Fruit fly (Drosophila melanogaster) whole organism, embryonic: Measurements from ENCODE around the gene BckdhA.
A peak's percentile ranks its signal among the peaks of the same experiment; 100 is the strongest.

ENCODE experiments used
- Atf-2 ChIP-seq: fragments of 200-800 bp; sonication (Bioruptor generic); optimal IDR thresholded peaks from 2 replicates; lab custom pipeline; 2016; ENCODE audit warnings: missing biosample characterization, missing genetic modification characterization
- CG10209 ChIP-seq: fragments of 200-800 bp; sonication (Bioruptor generic); optimal IDR thresholded peaks from 3 replicates; lab custom pipeline; 2017; ENCODE audit warnings: missing biosample characterization, mild to moderate bottlenecking, missing genetic modification characterization, missing genetic modification reagents
- CG11093 ChIP-seq: fragments of 200-800 bp; sonication (Bioruptor generic); IDR thresholded peaks from 3 replicates; pipeline ENCODE4 v1.3.6; 2022; ENCODE audit warnings: missing biosample characterization, missing genetic modification characterization
- CG11398 ChIP-seq: fragments of 200-800 bp; sonication (Bioruptor generic); optimal IDR thresholded peaks from 2 replicates; lab custom pipeline; 2016; ENCODE audit warnings: missing biosample characterization, missing genetic modification characterization
- CG11723 ChIP-seq: fragments of 200-800 bp; sonication (Bioruptor generic); optimal IDR thresholded peaks from 2 replicates; lab custom pipeline; 2017; ENCODE audit warnings: missing biosample characterization, mild to moderate bottlenecking, missing genetic modification characterization
- CG12155 ChIP-seq: fragments of 200-800 bp; sonication (Bioruptor generic); optimal IDR thresholded peaks from 3 replicates; lab custom pipeline; 2016; ENCODE audit warnings: missing biosample characterization, missing genetic modification characterization
- CG12236 ChIP-seq: fragments of 200-800 bp; sonication (Bioruptor generic); optimal IDR thresholded peaks from 2 replicates; lab custom pipeline; 2016; ENCODE audit warnings: missing biosample characterization, missing genetic modification characterization
- CG12391 ChIP-seq: fragments of 200-800 bp; sonication (Bioruptor generic); optimal IDR thresholded peaks from 3 replicates; lab custom pipeline; 2018; ENCODE audit warnings: missing biosample characterization, mild to moderate bottlenecking, missing genetic modification characterization, moderate library complexity
- CG13123 ChIP-seq: fragments of 200-800 bp; sonication (Bioruptor generic); optimal IDR thresholded peaks from 2 replicates; lab custom pipeline; 2016; ENCODE audit warnings: missing biosample characterization, missing genetic modification characterization
- CG14860 ChIP-seq: fragments of 200-800 bp; sonication (Bioruptor generic); IDR thresholded peaks from 3 replicates; pipeline ENCODE4 v1.3.6; 2022; ENCODE audit warnings: missing biosample characterization, missing genetic modification characterization; ENCODE audit not compliant: partially characterized antibody
- CG14965 ChIP-seq: fragments of 200-800 bp; sonication (Bioruptor generic); optimal IDR thresholded peaks from 2 replicates; lab custom pipeline; 2016; ENCODE audit warnings: missing biosample characterization, missing genetic modification characterization, borderline replicate concordance
- CG1602 ChIP-seq: fragments of 200-800 bp; sonication (Bioruptor generic); optimal IDR thresholded peaks from 3 replicates; lab custom pipeline; 2016; ENCODE audit warnings: missing biosample characterization, missing genetic modification characterization
- CG18476 ChIP-seq: fragments of 200-800 bp; sonication (Bioruptor generic); optimal IDR thresholded peaks from 2 replicates; lab custom pipeline; 2016; ENCODE audit warnings: missing biosample characterization, mild to moderate bottlenecking, missing genetic modification characterization
- CG2120 ChIP-seq: fragments of 200-800 bp; sonication (Bioruptor generic); optimal IDR thresholded peaks from 3 replicates; lab custom pipeline; 2016; ENCODE audit warnings: missing biosample characterization, missing genetic modification characterization
- CG2202 ChIP-seq: fragments of 200-800 bp; sonication (Bioruptor generic); optimal IDR thresholded peaks from 2 replicates; lab custom pipeline; 2018; ENCODE audit warnings: missing biosample characterization, mild to moderate bottlenecking, missing genetic modification characterization
- CG2712 ChIP-seq: fragments of 200-800 bp; optimal IDR thresholded peaks from 3 replicates; lab custom pipeline; 2019; ENCODE audit warnings: missing biosample characterization, mild to moderate bottlenecking, missing genetic modification characterization, moderate library complexity
- CG33213 ChIP-seq: fragments of 200-800 bp; sonication (Bioruptor generic); optimal IDR thresholded peaks from 3 replicates; lab custom pipeline; 2016; ENCODE audit warnings: missing biosample characterization, missing genetic modification characterization
- CG33557 ChIP-seq: fragments of 200-800 bp; sonication (Bioruptor generic); optimal IDR thresholded peaks from 2 replicates; lab custom pipeline; 2019; ENCODE audit warnings: missing biosample characterization, mild to moderate bottlenecking, missing genetic modification characterization, moderate library complexity
- CG4282 ChIP-seq: fragments of 200-800 bp; sonication (Bioruptor generic); optimal IDR thresholded peaks from 2 replicates; lab custom pipeline; 2016; ENCODE audit warnings: missing biosample characterization, missing genetic modification characterization
- CG6272 ChIP-seq: fragments of 200-800 bp; sonication (Bioruptor generic); IDR thresholded peaks from 2 replicates; pipeline ENCODE4 v1.3.6; 2022; ENCODE audit warnings: missing biosample characterization, missing genetic modification characterization
- CG7987 ChIP-seq: fragments of 200-800 bp; sonication (Bioruptor generic); optimal IDR thresholded peaks from 2 replicates; lab custom pipeline; 2018; ENCODE audit warnings: missing biosample characterization, mild to moderate bottlenecking, missing genetic modification characterization, moderate library complexity
- Camta ChIP-seq: fragments of 200-800 bp; sonication (Bioruptor generic); optimal IDR thresholded peaks from 2 replicates; lab custom pipeline; 2016; ENCODE audit warnings: missing biosample characterization, missing genetic modification characterization
- Dbx ChIP-seq: fragments of 200-800 bp; sonication (Bioruptor generic); IDR thresholded peaks from 3 replicates; pipeline ENCODE4 v1.3.6; 2022; ENCODE audit warnings: missing biosample characterization, missing genetic modification characterization
- Dip3 ChIP-seq: fragments of 200-800 bp; sonication (Bioruptor generic); optimal IDR thresholded peaks from 3 replicates; lab custom pipeline; 2016; ENCODE audit warnings: missing biosample characterization, missing genetic modification characterization
- Eip74EF ChIP-seq, 2 experiments: fragments of 200-800 bp in 1 of 2; fragments of >200 bp in 1 of 2; sonication (Bioruptor generic) in 1 of 2; optimal IDR thresholded peaks; 2 replicates each; lab custom pipeline; 2017 to 2019; ENCODE audit warnings: missing biosample characterization in 2 of 2, missing genetic modification characterization in 2 of 2, mild to moderate bottlenecking in 1 of 2, moderate library complexity in 1 of 2
- Fer2 ChIP-seq: fragments of 200-800 bp; sonication (Bioruptor generic); optimal IDR thresholded peaks from 2 replicates; lab custom pipeline; 2018; ENCODE audit warnings: missing biosample characterization, mild to moderate bottlenecking, missing genetic modification characterization, moderate library complexity
- Hr3 ChIP-seq: fragments of 200-800 bp; sonication (Bioruptor generic); optimal IDR thresholded peaks from 3 replicates; lab custom pipeline; 2016; ENCODE audit warnings: missing biosample characterization, missing genetic modification characterization
- Hr51 ChIP-seq, 2 experiments: fragments of 200-800 bp; sonication (Bioruptor generic); optimal IDR thresholded peaks; 2 replicates in 1 of 2; 3 replicates in 1 of 2; lab custom pipeline; 2016 to 2018; ENCODE audit warnings: missing biosample characterization in 2 of 2, missing genetic modification characterization in 2 of 2, mild to moderate bottlenecking in 1 of 2, moderate library complexity in 1 of 2
- Mad ChIP-seq: fragments of 200-800 bp; sonication (Bioruptor generic); optimal IDR thresholded peaks from 2 replicates; lab custom pipeline; 2016; ENCODE audit warnings: missing biosample characterization, missing genetic modification characterization
- Mes4 ChIP-seq: fragments of 200-800 bp; sonication (Bioruptor generic); optimal IDR thresholded peaks from 2 replicates; lab custom pipeline; 2016; ENCODE audit warnings: missing biosample characterization, missing genetic modification characterization
- Myb ChIP-seq: fragments of 200-800 bp; sonication (Bioruptor generic); optimal IDR thresholded peaks from 2 replicates; lab custom pipeline; 2016; ENCODE audit warnings: missing biosample characterization, missing genetic modification characterization
- PHDP ChIP-seq: fragments of 200-800 bp; sonication (Bioruptor generic); optimal IDR thresholded peaks from 3 replicates; lab custom pipeline; 2018; ENCODE audit warnings: missing biosample characterization, mild to moderate bottlenecking, missing genetic modification characterization, moderate library complexity
- Side ChIP-seq: fragments of 200-800 bp; sonication (Bioruptor generic); optimal IDR thresholded peaks from 2 replicates; lab custom pipeline; 2016; ENCODE audit warnings: missing biosample characterization, missing genetic modification characterization
- Sin3A ChIP-seq: fragments of >200 bp; optimal IDR thresholded peaks from 2 replicates; lab custom pipeline; 2018
- Taf1 ChIP-seq: fragments of 200-800 bp; sonication (Bioruptor generic); IDR thresholded peaks from 2 replicates; pipeline ENCODE4 v1.3.6; 2022; ENCODE audit warnings: missing biosample characterization, missing genetic modification characterization
- Trl ChIP-seq, 3 experiments: fragments of >200 bp in 2 of 3; fragments of 200-800 bp in 1 of 3; sonication (Bioruptor generic) in 1 of 3; optimal IDR thresholded peaks; 2 replicates in 1 of 3; 3 replicates in 2 of 3; lab custom pipeline; 2016 to 2017; ENCODE audit warnings: missing biosample characterization in 1 of 3, missing genetic modification characterization in 1 of 3
- br ChIP-seq: fragments of >200 bp; optimal IDR thresholded peaks from 2 replicates; lab custom pipeline; 2017
- chif ChIP-seq, 2 experiments: fragments of 200-800 bp; sonication (Bioruptor generic); optimal IDR thresholded peaks; 3 replicates each; lab custom pipeline; 2016; ENCODE audit warnings: missing biosample characterization in 2 of 2, missing genetic modification characterization in 2 of 2
- crc ChIP-seq: fragments of 200-800 bp; sonication (Bioruptor generic); optimal IDR thresholded peaks from 2 replicates; lab custom pipeline; 2016; ENCODE audit warnings: missing biosample characterization, missing genetic modification characterization
- emc ChIP-seq: fragments of 200-800 bp; sonication (Bioruptor generic); optimal IDR thresholded peaks from 2 replicates; lab custom pipeline; 2016; ENCODE audit warnings: missing biosample characterization, missing genetic modification characterization
- en ChIP-seq: fragments of 200-800 bp; sonication (Bioruptor generic); optimal IDR thresholded peaks from 2 replicates; lab custom pipeline; 2016; ENCODE audit warnings: missing biosample characterization, missing genetic modification characterization
- gfzf ChIP-seq: fragments of 200-800 bp; sonication (Bioruptor generic); optimal IDR thresholded peaks from 2 replicates; lab custom pipeline; 2016; ENCODE audit warnings: missing biosample characterization, mild to moderate bottlenecking, missing genetic modification characterization, moderate library complexity
- grn ChIP-seq: fragments of 200-800 bp; sonication (Bioruptor generic); optimal IDR thresholded peaks from 3 replicates; lab custom pipeline; 2017; ENCODE audit warnings: missing biosample characterization, missing genetic modification characterization
- lbe ChIP-seq: fragments of 200-800 bp; sonication (Bioruptor generic); optimal IDR thresholded peaks from 2 replicates; lab custom pipeline; 2016; ENCODE audit warnings: missing biosample characterization, mild to moderate bottlenecking, missing genetic modification characterization
- mirr ChIP-seq: fragments of 200-800 bp; sonication (Bioruptor generic); optimal IDR thresholded peaks from 3 replicates; lab custom pipeline; 2018; ENCODE audit warnings: missing biosample characterization, mild to moderate bottlenecking, missing genetic modification characterization
- onecut ChIP-seq: fragments of 200-800 bp; sonication (Bioruptor generic); IDR thresholded peaks from 2 replicates; pipeline ENCODE4 v1.3.6; 2022; ENCODE audit warnings: missing biosample characterization, missing genetic modification characterization
- pum ChIP-seq: fragments of 200-800 bp; sonication (Bioruptor generic); optimal IDR thresholded peaks from 2 replicates; lab custom pipeline; 2016; ENCODE audit warnings: missing biosample characterization, missing genetic modification characterization
- slou ChIP-seq: fragments of 200-800 bp; sonication (Bioruptor generic); optimal IDR thresholded peaks from 3 replicates; lab custom pipeline; 2016; ENCODE audit warnings: missing biosample characterization, missing genetic modification characterization
- slp2 ChIP-seq: fragments of 200-800 bp; sonication (Bioruptor generic); optimal IDR thresholded peaks from 2 replicates; lab custom pipeline; 2016; ENCODE audit warnings: missing biosample characterization, missing genetic modification characterization
- sqz ChIP-seq: fragments of 200-800 bp; sonication (Bioruptor generic); optimal IDR thresholded peaks from 3 replicates; lab custom pipeline; 2018; ENCODE audit warnings: missing biosample characterization, mild to moderate bottlenecking, missing genetic modification characterization
- vfl ChIP-seq: fragments of 200-800 bp; sonication (Bioruptor generic); optimal IDR thresholded peaks from 2 replicates; lab custom pipeline; 2016; ENCODE audit warnings: missing biosample characterization, missing genetic modification characterization

BckdhA gene

DNA sequence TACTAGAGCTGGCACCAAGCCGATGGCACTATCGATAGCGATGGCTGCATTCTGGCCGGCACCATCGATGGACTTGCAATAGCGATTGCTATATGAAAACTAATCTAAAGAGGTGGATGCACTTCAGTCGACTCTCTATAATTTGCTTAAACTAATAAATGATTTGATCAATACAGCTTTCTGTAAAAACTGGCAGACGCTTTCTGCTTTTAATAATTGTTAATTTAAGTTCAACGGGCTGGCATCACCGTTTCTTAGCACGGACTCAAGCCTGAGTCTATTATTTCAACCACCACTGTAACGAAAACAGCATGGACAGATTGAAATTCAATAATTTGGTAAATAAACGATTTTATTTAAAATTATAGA is 42.5 kb upstream of the BckdhA start, which contains the start of the genes Ras85D and Rlb1 (continued):
- TF ChIP-seq pum (GFP tag; lab: Kevin White, UChicago) (peak; percentile 77), grn (GFP tag; lab: Kevin White, UChicago) (peak; percentile 63), CG2120 (peak; percentile 89), PHDP (tag; lab: Kevin White, UChicago) (peak; percentile 56), Camta (GFP tag; lab: Kevin White, UChicago) (peak; percentile 74), sqz (GFP tag; lab: Kevin White, UChicago) (no peak), chif (GFP tag; optimal IDR thresholded peaks at IDR 0.05; lab: Kevin White, UChicago) (peak; percentile 72 to 74), Hr3 (GFP tag; lab: Kevin White, UChicago) (peak; percentile 74), emc (peak; percentile 37), CG18476 (GFP tag; lab: Kevin White, UChicago) (peak; percentile 69), Dip3 (GFP tag; lab: Kevin White, UChicago) (peak; percentile 73), CG13123 (peak; percentile 42), Trl (optimal IDR thresholded peaks at IDR 0.05; lab: Kevin White, UChicago) (no peak), Trl (GFP tag; optimal IDR thresholded peaks at IDR 0.05; lab: Kevin White, UChicago) (peak; percentile 73), Mes4 (GFP tag; lab: Kevin White, UChicago) (peak; percentile 51), CG14965 (no peak), CG1602 (GFP tag; lab: Kevin White, UChicago) (peak; percentile 68), CG12236 (GFP tag; lab: Kevin White, UChicago) (peak; percentile 50), CG11398 (peak; percentile 38), Eip74EF (GFP tag; optimal IDR thresholded peaks at IDR 0.05; lab: Kevin White, UChicago) (no peak), br (lab: Kevin White, UChicago) (no peak), CG12391 (tag; lab: Kevin White, UChicago) (peak; percentile 80), vfl (GFP tag; lab: Kevin White, UChicago) (peak; percentile 63), onecut (GFP tag; lab: Robert Waterston, UW) (peak; percentile 29; the same call in 1 of the 2 replicates), Taf1 (no peak), crc (GFP tag; lab: Kevin White, UChicago) (peak; percentile 64), CG14860 (GFP tag; lab: Robert Waterston, UW) (no peak), CG2202 (tag; lab: Kevin White, UChicago) (peak; percentile 17), CG10209 (GFP tag; lab: Kevin White, UChicago) (peak; percentile 37), CG11093 (0 out of 3 replicates have a peak, but pooled peaks have one; percentile 15), slp2 (GFP tag; lab: Kevin White, UChicago) (peak; percentile 39), Sin3A (lab: Kevin White, UChicago) (peak; percentile 98), CG12155 (GFP tag; lab: Kevin White, UChicago) (peak; percentile 75), Fer2 (tag; lab: Kevin White, UChicago) (peak; percentile 68), CG11723 (GFP tag; lab: Kevin White, UChicago) (no peak), CG33213 (GFP tag; lab: Kevin White, UChicago) (peak; percentile 75), Side (GFP tag; lab: Kevin White, UChicago) (peak; percentile 78), lbe (GFP tag; lab: Kevin White, UChicago) (peak; percentile 35), CG4282 (GFP tag; lab: Kevin White, UChicago) (peak; percentile 68), Dbx (GFP tag; lab: Robert Waterston, UW) (no peak), Hr51 (GFP tag; optimal IDR thresholded peaks at IDR 0.05; lab: Kevin White, UChicago) (peak in 1 of 2 experiments; percentile 88), slou (GFP tag; lab: Kevin White, UChicago) (peak; percentile 37), gfzf (GFP tag; lab: Kevin White, UChicago) (peak; percentile 40), Myb (GFP tag; lab: Kevin White, UChicago) (peak; percentile 72), CG33557 (GFP tag; lab: Kevin White, UChicago) (peak; percentile 40), mirr (GFP tag; lab: Kevin White, UChicago) (peak; percentile 69), Atf-2 (GFP tag; lab: Kevin White, UChicago) (peak; percentile 74), CG6272 (GFP tag; lab: Robert Waterston, UW) (peak; percentile 78), CG7987 (GFP tag; lab: Kevin White, UChicago) (peak; percentile 45), Mad (GFP tag; lab: Kevin White, UChicago) (peak; percentile 68), en (GFP tag; lab: Kevin White, UChicago) (peak; percentile 18), CG2712 (tag; lab: Kevin White, UChicago) (peak; percentile 71)
